Worm (Caenorhabditis elegans) whole organism, young adult: ENCODE data around the gene F26F4.9.

Source experiments
- B0336.3 ChIP-seq: fragments of 200-800 bp; sonication (Bioruptor generic); IDR thresholded peaks from 2 replicates; pipeline ENCODE4 v1.3.6; 2022; ENCODE audit warnings: missing genetic modification characterization, missing compliant biosample characterization
- C06A6.2 ChIP-seq: fragments of 200-800 bp; sonication (Bioruptor generic); conservative IDR thresholded peaks from 2 replicates; pipeline ENCODE4 v1.3.6; 2022; ENCODE audit warnings: missing genetic modification characterization, missing compliant biosample characterization
- D2030.7 ChIP-seq: fragments of 200-800 bp; sonication (Bioruptor generic); IDR thresholded peaks from 2 replicates; pipeline ENCODE4 v1.3.6; 2022; ENCODE audit warnings: missing genetic modification reagents, missing genetic modification characterization, missing compliant biosample characterization
- F23B12.7 ChIP-seq: sonication (generic microtip); optimal IDR thresholded peaks from 2 replicates; lab custom pipeline; 2017; ENCODE audit warnings: missing genetic modification characterization, mild to moderate bottlenecking, missing compliant biosample characterization, antibody characterized with exemption, moderate library complexity; ENCODE audit not compliant: insufficient read depth
- F49E8.2 ChIP-seq: sonication (generic microtip); optimal IDR thresholded peaks from 3 replicates; lab custom pipeline; 2017; ENCODE audit warnings: missing genetic modification characterization, mild to moderate bottlenecking, missing compliant biosample characterization, antibody characterized with exemption, moderate library complexity; ENCODE audit not compliant: insufficient read depth
- F57A8.1 ChIP-seq: fragments of 200-800 bp; sonication (Bioruptor generic); optimal IDR thresholded peaks from 2 replicates; lab custom pipeline; 2018; ENCODE audit warnings: mild to moderate bottlenecking, missing genetic modification characterization, moderate library complexity, missing compliant biosample characterization
- F57C9.4 ChIP-seq: sonication (generic microtip); optimal IDR thresholded peaks from 2 replicates; lab custom pipeline; 2017; ENCODE audit warnings: mild to moderate bottlenecking, missing genetic modification characterization, missing compliant biosample characterization
- K11D2.4 ChIP-seq: fragments of 200-800 bp; sonication (Bioruptor generic); IDR thresholded peaks from 2 replicates; pipeline ENCODE4 v1.3.6; 2022; ENCODE audit warnings: missing genetic modification reagents, missing genetic modification characterization, missing compliant biosample characterization
- K12H6.12 ChIP-seq: fragments of 200-800 bp; sonication (Bioruptor generic); optimal IDR thresholded peaks from 2 replicates; lab custom pipeline; 2018; ENCODE audit warnings: mild to moderate bottlenecking, missing genetic modification characterization, missing compliant biosample characterization
- T07F8.4 ChIP-seq: sonication (generic microtip); optimal IDR thresholded peaks from 2 replicates; lab custom pipeline; 2016; ENCODE audit warnings: mild to moderate bottlenecking, missing genetic modification characterization, moderate library complexity, missing compliant biosample characterization
- atf-7 ChIP-seq: sonication (generic microtip); optimal IDR thresholded peaks from 2 replicates; lab custom pipeline; 2017; ENCODE audit warnings: mild to moderate bottlenecking, missing genetic modification characterization, missing compliant biosample characterization
- attf-3 ChIP-seq: fragments of 200-800 bp; sonication (Bioruptor generic); conservative IDR thresholded peaks from 2 replicates; pipeline ENCODE4 v1.3.6; 2022; ENCODE audit warnings: missing genetic modification reagents, missing genetic modification characterization, missing compliant biosample characterization
- attf-5 ChIP-seq: fragments of 200-800 bp; sonication (Bioruptor generic); optimal IDR thresholded peaks from 2 replicates; lab custom pipeline; 2018; ENCODE audit warnings: mild to moderate bottlenecking, missing genetic modification characterization, missing compliant biosample characterization
- bed-1 ChIP-seq: fragments of 200-800 bp; sonication (Bioruptor generic); IDR thresholded peaks from 2 replicates; pipeline ENCODE4 v1.3.6; 2022; ENCODE audit warnings: missing genetic modification reagents, missing genetic modification characterization, missing compliant biosample characterization
- bed-2 ChIP-seq: fragments of 200-800 bp; sonication (Bioruptor generic); IDR thresholded peaks from 2 replicates; pipeline ENCODE4 v1.3.6; 2022; ENCODE audit warnings: missing genetic modification reagents, missing genetic modification characterization, missing compliant biosample characterization
- cebp-1 ChIP-seq, 2 experiments: fragments of 200-800 bp in 1 of 2; sonication (Bioruptor generic) in 1 of 2; sonication (generic microtip) in 1 of 2; IDR thresholded peaks in 1 of 2; optimal IDR thresholded peaks in 1 of 2; 2 replicates each; pipeline versions ENCODE4 v1.3.6 to Lab custom; 2017 to 2022; ENCODE audit warnings: missing compliant biosample characterization in 2 of 2, missing genetic modification characterization in 2 of 2, mild to moderate bottlenecking in 1 of 2, missing genetic modification reagents in 1 of 2, moderate library complexity in 1 of 2
- cebp-2 ChIP-seq: fragments of 200-800 bp; sonication (Bioruptor generic); IDR thresholded peaks from 2 replicates; pipeline ENCODE4 v1.3.6; 2022; ENCODE audit warnings: missing genetic modification characterization, missing compliant biosample characterization
- ceh-91 ChIP-seq: fragments of 200-800 bp; sonication (Bioruptor generic); IDR thresholded peaks from 2 replicates; pipeline ENCODE4 v1.3.6; 2022; ENCODE audit warnings: missing genetic modification reagents, missing genetic modification characterization, missing compliant biosample characterization
- dpff-1 ChIP-seq: sonication (generic microtip); optimal IDR thresholded peaks from 2 replicates; lab custom pipeline; 2017; ENCODE audit warnings: mild to moderate bottlenecking, missing genetic modification characterization, missing compliant biosample characterization
- dpl-1 ChIP-seq: fragments of 150-350 bp; optimal IDR thresholded peaks from 2 replicates; lab custom pipeline; 2014; ENCODE audit warnings: missing biosample characterization, missing genetic modification reagents, missing genetic modification characterization
- efl-1 ChIP-seq: fragments of 150-350 bp; optimal IDR thresholded peaks from 2 replicates; lab custom pipeline; 2014; ENCODE audit warnings: missing biosample characterization, missing genetic modification reagents, missing genetic modification characterization
- egl-18 ChIP-seq: fragments of 200-800 bp; sonication (Bioruptor generic); IDR thresholded peaks from 2 replicates; pipeline ENCODE4 v1.3.6; 2022; ENCODE audit warnings: missing genetic modification reagents, missing genetic modification characterization, missing compliant biosample characterization
- egl-44 ChIP-seq: fragments of 200-800 bp; sonication (Bioruptor generic); IDR thresholded peaks from 2 replicates; pipeline ENCODE4 v1.3.6; 2022; ENCODE audit warnings: missing genetic modification reagents, missing genetic modification characterization, missing compliant biosample characterization
- egrh-3 ChIP-seq: fragments of 200-800 bp; sonication (Bioruptor generic); IDR thresholded peaks from 2 replicates; pipeline ENCODE4 v1.3.6; 2022; ENCODE audit warnings: missing genetic modification reagents, missing genetic modification characterization, missing compliant biosample characterization
- fkh-3 ChIP-seq: sonication (generic microtip); optimal IDR thresholded peaks from 2 replicates; lab custom pipeline; 2016; ENCODE audit warnings: mild to moderate bottlenecking, missing genetic modification characterization, missing compliant biosample characterization
- gei-17 ChIP-seq: fragments of 200-800 bp; sonication (Bioruptor generic); optimal IDR thresholded peaks from 2 replicates; lab custom pipeline; 2018; ENCODE audit warnings: mild to moderate bottlenecking, missing genetic modification characterization, missing compliant biosample characterization
- him-1 ChIP-seq: sonication (generic microtip); optimal IDR thresholded peaks from 2 replicates; lab custom pipeline; 2016; ENCODE audit warnings: missing genotype, missing genetic modification reagents, missing genetic modification characterization, missing compliant biosample characterization
- hlh-26 ChIP-seq: fragments of 200-800 bp; sonication (Bioruptor generic); conservative IDR thresholded peaks from 2 replicates; pipeline ENCODE4 v1.3.6; 2022; ENCODE audit warnings: missing genetic modification reagents, missing genetic modification characterization, missing compliant biosample characterization
- hmg-1.2 ChIP-seq: fragments of 200-800 bp; sonication (Bioruptor generic); IDR thresholded peaks from 2 replicates; pipeline ENCODE4 v1.3.6; 2022; ENCODE audit warnings: missing genetic modification reagents, missing genetic modification characterization, missing compliant biosample characterization
- lin-26 ChIP-seq: fragments of 200-800 bp; sonication (Bioruptor generic); IDR thresholded peaks from 2 replicates; pipeline ENCODE4 v1.3.6; 2022; ENCODE audit warnings: missing genetic modification reagents, missing genetic modification characterization, missing compliant biosample characterization
- lsy-27 ChIP-seq: sonication (generic microtip); optimal IDR thresholded peaks from 2 replicates; lab custom pipeline; 2017; ENCODE audit warnings: missing genetic modification characterization, mild to moderate bottlenecking, missing compliant biosample characterization, antibody characterized with exemption, missing genotype, borderline replicate concordance; ENCODE audit not compliant: insufficient read depth
- madf-3 ChIP-seq: fragments of 200-800 bp; sonication (Bioruptor generic); IDR thresholded peaks from 2 replicates; pipeline ENCODE4 v1.3.6; 2022; ENCODE audit warnings: missing genetic modification reagents, missing genetic modification characterization, missing compliant biosample characterization
- madf-6 ChIP-seq: fragments of 200-800 bp; sonication (Bioruptor generic); IDR thresholded peaks from 2 replicates; pipeline ENCODE4 v1.3.6; 2022; ENCODE audit warnings: missing genetic modification reagents, missing genetic modification characterization, missing compliant biosample characterization
- madf-8 ChIP-seq: fragments of 200-800 bp; sonication (Bioruptor generic); conservative IDR thresholded peaks from 2 replicates; pipeline ENCODE4 v1.3.6; 2022; ENCODE audit warnings: missing genetic modification reagents, missing genetic modification characterization, missing compliant biosample characterization
- mel-28 ChIP-seq: sonication (generic microtip); optimal IDR thresholded peaks from 2 replicates; lab custom pipeline; 2016; ENCODE audit warnings: borderline replicate concordance, mild to moderate bottlenecking, missing genetic modification characterization, missing compliant biosample characterization
- nfya-1 ChIP-seq: sonication (generic microtip); optimal IDR thresholded peaks from 2 replicates; lab custom pipeline; 2017; ENCODE audit warnings: antibody characterized with exemption, missing compliant biosample characterization, missing genetic modification characterization, borderline replicate concordance; ENCODE audit not compliant: insufficient read depth
- nhr-80 ChIP-seq: sonication (generic microtip); optimal IDR thresholded peaks from 2 replicates; lab custom pipeline; 2016; ENCODE audit warnings: missing genetic modification characterization, missing compliant biosample characterization
- snpc-1.1 ChIP-seq: sonication (generic microtip); optimal IDR thresholded peaks from 2 replicates; lab custom pipeline; 2017; ENCODE audit warnings: missing genetic modification characterization, mild to moderate bottlenecking, missing compliant biosample characterization, antibody characterized with exemption, moderate library complexity, missing genotype, missing genetic modification reagents; ENCODE audit not compliant: insufficient read depth
- snpc-4 ChIP-seq, 5 experiments: fragments of 150-350 bp in 1 of 5; sonication (generic microtip) in 4 of 5; optimal IDR thresholded peaks; 2 replicates each; lab custom pipeline; 2014 to 2018; ENCODE audit warnings: missing genetic modification characterization in 5 of 5, missing biosample characterization in 3 of 5, antibody characterized with exemption in 2 of 5, mild to moderate bottlenecking in 2 of 5, missing compliant biosample characterization in 2 of 5, missing genotype in 2 of 5, moderate library complexity in 2 of 5, missing genetic modification reagents in 1 of 5
- tbx-9 ChIP-seq: sonication (generic microtip); optimal IDR thresholded peaks from 2 replicates; lab custom pipeline; 2016; ENCODE audit warnings: borderline replicate concordance, missing genetic modification characterization, inconsistent platforms, missing compliant biosample characterization
- unc-130 ChIP-seq: sonication (generic microtip); optimal IDR thresholded peaks from 2 replicates; lab custom pipeline; 2016; ENCODE audit warnings: missing genetic modification reagents, missing genetic modification characterization, missing compliant biosample characterization
- unc-62 ChIP-seq: fragments of 150-350 bp; optimal IDR thresholded peaks from 2 replicates; lab custom pipeline; 2014; ENCODE audit warnings: missing biosample characterization, missing genetic modification reagents, missing genetic modification characterization
- zfh-2 ChIP-seq: fragments of 200-800 bp; sonication (Bioruptor generic); conservative IDR thresholded peaks from 2 replicates; pipeline ENCODE4 v1.3.6; 2022; ENCODE audit warnings: missing genetic modification reagents, missing genetic modification characterization, missing compliant biosample characterization
- ztf-25 ChIP-seq: fragments of 200-800 bp; sonication (Bioruptor generic); IDR thresholded peaks from 2 replicates; pipeline ENCODE4 v1.3.6; 2022; ENCODE audit warnings: missing genetic modification reagents, missing genetic modification characterization, missing compliant biosample characterization

The F26F4.9 gene

DNA sequence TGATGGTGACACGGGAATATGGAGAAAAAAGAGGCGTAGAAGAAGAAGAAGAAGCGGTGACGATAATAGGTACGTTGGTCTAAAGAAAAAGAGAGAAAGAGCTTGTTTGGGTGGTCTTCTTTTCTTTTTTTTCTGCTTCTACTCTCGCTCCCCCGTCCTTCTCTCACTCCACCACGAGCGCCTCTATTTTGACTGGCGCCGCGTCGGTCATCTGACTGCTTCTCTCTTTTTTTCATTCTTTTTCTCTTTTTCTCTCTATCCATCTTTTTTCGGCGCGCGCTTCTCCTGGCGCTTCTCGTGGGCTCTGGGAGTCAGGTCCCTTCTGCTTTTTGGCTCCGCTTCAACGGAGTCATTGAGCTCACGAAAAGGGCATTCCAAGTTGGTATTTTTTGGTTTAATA is 38.0 kb upstream of the F26F4.9 start:
- no peak for TF ChIP-seq him-1
- no peak for TF ChIP-seq snpc-4 (GFP tag; optimal IDR thresholded peaks at IDR 0.05; lab: Kevin White, UChicago)
- TF ChIP-seq snpc-4 (tag; optimal IDR thresholded peaks at IDR 0.05; lab: Kevin White, UChicago), result no peak
- TF ChIP-seq efl-1 (GFP tag; lab: Kevin White, UChicago), result no peak
- no peak for TF ChIP-seq dpl-1 (GFP tag; lab: Kevin White, UChicago)
- no peak for TF ChIP-seq nhr-80 (tag; lab: Kevin White, UChicago)
- TF ChIP-seq F23B12.7 (tag; lab: Kevin White, UChicago), result peak; percentile 13
- TF ChIP-seq hlh-26, result no peak
- no peak for TF ChIP-seq snpc-1.1
- TF ChIP-seq attf-5 (GFP tag; lab: Kevin White, UChicago), result peak; percentile 13
- no peak for TF ChIP-seq cebp-1 (GFP tag; IDR thresholded peaks at IDR 0.05; lab: Robert Waterston, UW)
- TF ChIP-seq cebp-1 (tag; optimal IDR thresholded peaks at IDR 0.05; lab: Kevin White, UChicago), result peak; percentile 37
- no peak for TF ChIP-seq nfya-1
- TF ChIP-seq K11D2.4 (GFP tag; lab: Robert Waterston, UW), result 0 out of 2 replicates have a peak, but pooled peaks have one; percentile 63
- TF ChIP-seq zfh-2, result peak; percentile 88
- TF ChIP-seq K12H6.12 (tag; lab: Kevin White, UChicago), result peak; percentile 29
- TF ChIP-seq, all 124 proteins: peak for 6

DNA sequence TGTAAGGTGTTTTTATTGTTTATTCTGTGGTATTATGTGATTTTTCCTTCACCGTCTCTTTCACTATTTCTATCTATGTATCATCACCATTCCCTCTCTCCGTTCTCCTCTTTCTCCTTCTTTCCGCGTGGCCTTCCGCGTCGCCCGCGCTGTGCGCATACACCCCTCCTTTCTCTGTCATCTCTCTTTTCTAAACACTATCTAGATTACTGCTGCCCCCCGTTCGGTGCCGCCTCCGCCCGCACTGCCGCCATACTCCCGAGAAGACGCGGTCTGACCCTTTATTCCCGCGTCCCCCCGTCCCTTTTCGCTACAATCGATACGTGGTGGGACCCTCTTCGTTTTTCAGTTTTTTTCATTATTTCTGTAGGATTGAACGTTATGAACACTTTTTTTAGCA is 36.3 kb upstream of the F26F4.9 start:
- TF ChIP-seq hmg-1.2 (GFP tag; lab: Robert Waterston, UW) (peak; percentile 52; the same call in 1 of the 2 replicates), B0336.3 (GFP tag; lab: Robert Waterston, UW) (no peak), egrh-3 (GFP tag; lab: Robert Waterston, UW) (peak; percentile 63; the same call in 1 of the 2 replicates), efl-1 (GFP tag; lab: Kevin White, UChicago) (peak; percentile 48), madf-6 (GFP tag; lab: Robert Waterston, UW) (peak; percentile 50; the same call in 1 of the 2 replicates), zfh-2 (peak; percentile 90), attf-3 (no peak), T07F8.4 (tag; lab: Kevin White, UChicago) (no peak), D2030.7 (GFP tag; lab: Robert Waterston, UW) (peak; percentile 25; the same call in 1 of the 2 replicates)

DNA sequence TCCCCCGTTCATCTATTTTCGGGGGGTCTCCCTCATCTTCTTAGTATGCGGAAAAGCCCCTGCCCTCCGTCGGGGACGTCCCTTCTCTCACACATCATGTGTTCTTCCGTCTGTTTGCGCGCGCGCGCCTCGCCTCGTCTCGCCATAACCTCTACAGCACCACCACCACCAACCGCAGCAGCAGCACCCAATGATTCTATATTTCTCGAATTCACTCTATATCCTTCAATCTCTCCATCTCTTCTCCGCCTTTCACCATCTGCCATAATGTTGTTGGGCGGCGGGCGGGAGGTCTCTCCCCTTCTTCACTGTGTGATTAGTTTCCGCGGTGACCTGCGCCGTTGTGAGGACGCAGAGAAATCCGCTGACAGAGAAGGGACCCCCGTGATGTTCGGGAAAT is 35.0 kb upstream of the F26F4.9 start:
- TF ChIP-seq C06A6.2 (no peak), bed-1 (GFP tag; lab: Robert Waterston, UW) (no peak), egl-18 (GFP tag; lab: Robert Waterston, UW) (no peak), F57A8.1 (GFP tag; lab: Kevin White, UChicago) (no peak), lin-26 (peak; percentile 48; the same call in 1 of the 2 replicates), cebp-2 (GFP tag; lab: Robert Waterston, UW) (no peak), dpff-1 (tag; lab: Kevin White, UChicago) (no peak), madf-8 (GFP tag; lab: Robert Waterston, UW) (no peak), F49E8.2 (tag; lab: Kevin White, UChicago) (no peak), egl-44 (no peak), lsy-27 (tag; lab: Kevin White, UChicago) (no peak), madf-3 (no peak), mel-28 (tag; lab: Kevin White, UChicago) (no peak), gei-17 (GFP tag; lab: Kevin White, UChicago) (no peak), tbx-9 (tag; lab: Kevin White, UChicago) (no peak), atf-7 (no peak), bed-2 (no peak), unc-62 (GFP tag; lab: Kevin White, UChicago) (no peak), dpl-1 (GFP tag; lab: Kevin White, UChicago) (no peak), F57C9.4 (tag; lab: Kevin White, UChicago) (no peak), unc-130 (no peak), fkh-3 (tag; lab: Kevin White, UChicago) (peak; percentile 20), ztf-25 (GFP tag; lab: Robert Waterston, UW) (no peak), snpc-4 (GFP tag; optimal IDR thresholded peaks at IDR 0.05; lab: Kevin White, UChicago) (no peak), snpc-4 (tag; optimal IDR thresholded peaks at IDR 0.05; lab: Kevin White, UChicago) (no peak), ceh-91 (no peak)
